Worm (Caenorhabditis elegans): ENCODE measurements around the gene lgc-18.

The lgc-18 gene

DNA sequence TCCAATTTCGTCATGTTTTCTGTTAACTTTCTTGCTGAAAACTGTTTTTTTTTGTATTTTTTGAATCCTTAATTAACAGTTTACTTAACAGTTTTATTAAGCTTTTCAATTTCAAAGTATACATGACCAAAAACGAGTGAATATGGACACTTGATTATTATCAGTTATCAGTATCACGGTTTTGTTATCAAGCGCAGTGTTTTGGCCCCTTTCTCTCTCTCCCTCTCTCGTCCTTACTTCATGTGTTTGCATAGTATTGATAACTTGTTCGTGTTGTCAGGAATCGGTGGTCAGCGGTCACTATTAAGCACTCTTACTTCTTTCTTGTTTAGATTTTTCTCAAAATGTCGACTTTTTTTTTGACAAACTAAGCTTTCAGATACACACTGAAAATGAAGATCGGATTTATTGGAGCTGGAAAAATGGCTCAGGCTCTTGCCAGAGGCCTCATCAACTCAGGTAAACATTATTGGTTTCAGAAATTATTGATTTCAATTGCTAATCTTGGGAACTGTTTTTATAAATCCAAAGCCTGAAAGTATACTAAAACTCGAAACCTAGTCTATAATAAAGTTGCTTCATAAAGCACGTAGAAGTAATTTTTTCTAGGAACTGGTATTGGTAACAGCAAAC lies 21.2 kb downstream of the lgc-18 start, which contains the start of gene pycr-1:
TSS of gene pycr-1 (plus strand) at position 380 of the 633 bp plus-strand sequence.
- TF ChIP-seq ets-7 (tag; optimal IDR thresholded peaks at IDR 0.05) (no peak), flt-1 (GFP tag; IDR thresholded peaks at IDR 0.05) (no peak), sea-1 (GFP tag; conservative IDR thresholded peaks at IDR 0.05) (no peak), aly-1 (tag; optimal IDR thresholded peaks at IDR 0.05) (no peak), ama-1 (optimal IDR thresholded peaks at IDR 0.05) (no peak), hmg-4 (GFP tag; optimal IDR thresholded peaks at IDR 0.05) (no peak), F13C5.2 (tag; optimal IDR thresholded peaks at IDR 0.05) (no peak), scrt-1 (GFP tag; IDR thresholded peaks at IDR 0.05) (no peak)

DNA sequence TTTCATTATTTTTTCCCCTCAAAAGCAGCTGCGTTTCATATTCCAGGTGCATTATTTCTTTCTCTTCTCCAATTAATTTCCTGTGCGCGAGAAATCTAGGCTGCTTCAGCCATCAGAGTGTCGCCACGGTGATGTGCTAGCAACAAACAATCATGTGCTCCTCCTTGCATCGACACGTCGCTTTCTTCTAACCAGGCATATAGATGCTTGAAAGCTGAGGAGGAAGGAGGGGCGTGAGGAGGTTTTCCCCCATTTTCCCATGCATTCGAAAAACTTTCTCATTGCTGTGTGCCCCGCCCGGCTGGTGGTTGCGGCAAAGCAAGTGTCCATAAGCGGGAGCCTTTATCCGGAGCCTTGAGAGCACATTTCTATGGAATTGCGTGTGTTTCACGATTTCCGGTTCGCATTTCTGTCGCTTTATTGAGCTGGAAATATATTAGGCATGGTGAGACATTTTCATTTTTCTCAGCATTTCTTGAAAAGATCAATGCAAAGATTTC lies 24.3 kb downstream of the lgc-18 start, which contains the start of gene znf-474:
TSS of gene znf-474 (plus strand) at position 287 of the 500 bp plus-strand sequence.
- TF ChIP-seq hmbx-1 (tag; optimal IDR thresholded peaks at IDR 0.05): no peak
- 0 out of 2 replicates have a peak, but pooled peaks have one; percentile 51 for TF ChIP-seq scrt-1 (GFP tag; IDR thresholded peaks at IDR 0.05)

DNA sequence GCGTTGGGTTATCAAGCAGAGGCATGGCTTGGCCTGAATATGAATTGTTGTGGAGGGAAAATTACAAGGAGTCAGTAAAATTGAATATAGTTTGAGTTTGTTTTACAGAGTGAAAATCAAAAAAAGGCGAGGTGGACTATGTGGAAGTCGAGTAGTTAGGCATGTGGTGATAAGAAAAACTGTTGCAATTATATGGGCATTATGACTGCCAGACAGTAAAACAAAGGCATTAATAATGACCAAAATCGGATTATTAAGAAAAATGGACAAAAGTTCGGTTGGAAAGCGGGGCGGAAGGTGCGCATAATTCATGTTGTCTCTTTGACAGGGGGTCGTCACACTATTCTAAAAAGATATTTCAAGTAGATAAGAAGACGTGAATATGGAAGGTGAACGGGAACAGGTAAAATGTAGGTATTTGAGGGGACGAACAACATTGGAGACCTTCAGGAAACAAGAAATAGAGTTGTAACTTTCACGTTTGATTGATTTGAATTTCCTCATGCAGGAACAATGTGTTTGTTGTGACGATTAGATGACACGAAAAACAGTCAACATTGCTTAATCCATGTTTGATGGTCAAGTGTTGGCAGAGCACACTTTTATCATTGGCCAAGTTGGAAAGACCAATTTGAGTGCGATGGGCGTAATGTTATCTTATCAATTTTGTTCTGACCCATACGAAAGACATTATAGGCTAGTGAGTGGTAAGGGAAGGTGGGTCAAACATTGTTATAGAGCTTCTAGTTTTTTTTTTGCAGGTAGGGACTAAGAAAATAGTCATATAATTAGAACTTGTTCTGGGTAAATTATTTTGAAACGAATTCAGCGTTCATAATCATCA lies 28.9 kb downstream of the lgc-18 start, which contains the start of gene mfsd-11:
TSS of gene mfsd-11 (minus strand) at position 51 of the 844 bp plus-strand sequence.
- TF ChIP-seq tra-4 (tag; optimal IDR thresholded peaks at IDR 0.05) (no peak), ama-1 (optimal IDR thresholded peaks at IDR 0.05) (no peak), aly-1 (tag; optimal IDR thresholded peaks at IDR 0.05) (no peak), F13C5.2 (tag; optimal IDR thresholded peaks at IDR 0.05) (no peak), tbx-11 (GFP tag; IDR thresholded peaks at IDR 0.05) (no peak), B0310.2 (tag; optimal IDR thresholded peaks at IDR 0.05) (no peak), pes-1 (GFP tag; IDR thresholded peaks at IDR 0.05) (no peak), scrt-1 (GFP tag; IDR thresholded peaks at IDR 0.05) (no peak), flt-1 (GFP tag; IDR thresholded peaks at IDR 0.05) (no peak), ets-7 (tag; optimal IDR thresholded peaks at IDR 0.05) (no peak), tbx-37 (GFP tag; conservative IDR thresholded peaks at IDR 0.05) (no peak), sea-1 (GFP tag; conservative IDR thresholded peaks at IDR 0.05) (no peak), hmg-4 (GFP tag; optimal IDR thresholded peaks at IDR 0.05) (no peak), ceh-13 (GFP tag; optimal IDR thresholded peaks at IDR 0.05) (no peak), hmbx-1 (tag; optimal IDR thresholded peaks at IDR 0.05) (no peak), hnd-1 (tag; optimal IDR thresholded peaks at IDR 0.05) (no peak), ceh-36 (tag; optimal IDR thresholded peaks at IDR 0.05) (no peak)

DNA sequence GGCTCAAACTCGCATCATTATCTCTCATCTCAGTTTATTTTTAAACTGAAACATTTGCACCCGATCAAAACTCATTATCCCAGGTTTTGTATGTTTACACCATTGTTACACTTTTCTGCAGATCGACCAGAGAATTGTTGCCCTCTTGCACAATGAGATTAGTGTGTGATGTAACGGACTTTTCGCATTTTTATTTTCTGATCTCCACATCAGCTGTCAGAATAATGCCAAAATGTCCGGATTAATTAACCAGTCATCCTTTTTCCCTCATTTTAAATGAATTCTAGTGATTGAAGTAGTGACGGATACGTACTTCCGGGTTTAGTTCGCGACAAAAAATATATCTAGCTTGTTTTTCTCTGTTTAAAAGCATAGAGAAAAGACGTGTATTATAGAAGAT lies 33.2 kb downstream of the lgc-18 start:
- TF ChIP-seq ceh-36 (tag; optimal IDR thresholded peaks at IDR 0.05) (peak; percentile 18), hmbx-1 (tag; optimal IDR thresholded peaks at IDR 0.05) (no peak)

DNA sequence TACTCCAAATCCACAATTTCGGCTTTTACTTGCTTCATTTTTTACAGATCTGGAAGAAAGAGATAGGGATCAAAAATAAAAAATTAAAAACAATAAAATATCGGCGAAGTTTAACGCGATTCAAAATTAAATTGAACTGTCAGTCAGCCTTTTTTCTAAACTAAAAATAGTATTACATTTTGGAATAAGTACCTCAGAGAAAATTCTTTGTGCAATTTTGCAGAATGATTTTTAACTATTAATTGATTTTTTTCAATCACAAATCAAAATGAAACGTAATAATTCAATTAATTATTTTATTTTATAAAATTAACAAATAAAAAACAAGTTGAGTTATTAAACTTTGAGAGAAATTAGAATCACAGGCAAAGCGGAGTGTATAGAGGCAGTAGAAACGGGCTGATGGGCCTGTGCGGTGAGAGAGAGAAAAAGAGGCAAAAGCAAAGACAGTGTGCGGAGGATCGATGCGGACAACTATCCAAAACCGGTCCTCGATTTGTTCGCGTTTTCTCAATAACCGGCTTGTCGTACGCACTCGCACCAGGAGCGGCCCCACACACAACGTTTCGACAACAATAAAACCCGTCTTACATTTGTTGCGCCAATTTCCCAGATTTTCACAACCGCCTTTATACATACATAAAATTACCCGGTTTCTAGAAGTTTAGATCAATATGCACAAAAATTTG lies 34.7 kb downstream of the lgc-18 start, which contains the start of gene F57G12.2:
TSS of gene F57G12.2 (minus strand) at position 51 of the 689 bp plus-strand sequence.
- TF ChIP-seq hmg-4 (GFP tag; optimal IDR thresholded peaks at IDR 0.05) (no peak), hmbx-1 (tag; optimal IDR thresholded peaks at IDR 0.05) (no peak), F13C5.2 (tag; optimal IDR thresholded peaks at IDR 0.05) (no peak), ceh-36 (tag; optimal IDR thresholded peaks at IDR 0.05) (no peak), ama-1 (optimal IDR thresholded peaks at IDR 0.05) (no peak), ceh-13 (GFP tag; optimal IDR thresholded peaks at IDR 0.05) (no peak), tbx-11 (GFP tag; IDR thresholded peaks at IDR 0.05) (no peak), B0310.2 (tag; optimal IDR thresholded peaks at IDR 0.05) (no peak), ets-7 (tag; optimal IDR thresholded peaks at IDR 0.05) (no peak), flt-1 (GFP tag; IDR thresholded peaks at IDR 0.05) (no peak), aly-1 (tag; optimal IDR thresholded peaks at IDR 0.05) (no peak)

DNA sequence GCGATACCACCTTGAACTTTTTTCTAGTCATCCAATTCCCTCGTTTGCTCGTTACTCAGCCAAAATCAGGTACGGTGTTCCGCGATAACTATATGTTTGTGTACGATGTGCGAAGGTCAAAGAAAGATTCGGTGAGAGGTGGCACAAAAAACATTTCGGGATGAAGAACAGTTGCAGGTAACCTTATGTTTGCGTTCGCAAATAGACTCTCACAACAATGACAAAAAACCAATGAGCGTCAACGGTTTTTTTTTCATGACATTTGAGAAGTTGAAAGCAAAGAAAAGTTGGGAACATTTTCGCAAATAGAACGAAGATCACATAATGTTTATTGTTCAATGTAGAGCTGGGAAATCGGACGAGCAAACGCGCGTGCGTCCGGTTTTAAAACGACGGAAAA lies 37.3 kb downstream of the lgc-18 start:
- no peak for TF ChIP-seq hmbx-1 (tag; optimal IDR thresholded peaks at IDR 0.05)

DNA sequence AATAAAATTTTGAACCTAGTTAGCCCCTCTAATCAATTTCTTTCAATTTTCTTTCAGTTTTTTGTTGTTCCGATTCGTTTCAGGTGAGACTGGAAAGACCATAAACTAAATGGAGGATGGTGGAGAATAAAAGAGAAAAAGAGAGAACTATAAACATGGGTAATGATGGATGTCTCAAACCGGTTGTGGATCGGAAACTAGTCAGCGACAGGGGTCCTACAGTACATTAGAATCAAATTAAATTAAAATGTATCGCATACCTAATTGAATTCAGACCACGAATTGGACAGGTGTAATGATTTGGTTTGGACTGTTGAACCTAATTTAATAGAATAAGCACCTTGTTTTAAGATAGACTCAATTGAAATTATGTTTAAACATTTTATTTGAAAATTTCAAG lies 38.6 kb downstream of the lgc-18 start:
- no peak for TF ChIP-seq tbx-11 (GFP tag; IDR thresholded peaks at IDR 0.05)

DNA sequence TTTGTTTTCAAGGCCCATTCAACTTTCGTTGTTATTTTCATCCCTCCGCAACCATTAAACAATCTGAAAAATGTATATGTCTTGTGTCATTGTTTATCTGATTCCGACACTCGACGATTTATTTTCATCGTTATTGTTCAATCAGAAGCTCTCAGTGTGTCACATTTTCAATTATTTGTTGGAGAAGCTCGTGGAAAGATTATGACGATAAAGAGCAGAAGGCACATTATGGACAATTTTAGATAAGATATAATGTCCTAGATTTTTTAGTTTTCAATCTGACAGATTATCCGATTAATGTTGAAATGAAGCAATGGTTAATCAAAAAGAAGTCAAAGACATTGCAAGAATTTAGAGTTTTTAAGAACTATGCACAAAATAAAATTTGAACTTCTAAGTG lies 39.5 kb downstream of the lgc-18 start:
- TF ChIP-seq hmbx-1 (tag; optimal IDR thresholded peaks at IDR 0.05): no peak
